Fruit fly (Drosophila melanogaster) whole organism, embryonic: Measurements from ENCODE around the gene rempA.
A peak's percentile ranks its signal among the peaks of the same experiment; 100 is the strongest.

ENCODE experiments used
- Antp ChIP-seq: fragments of 200-800 bp; sonication (Bioruptor generic); optimal IDR thresholded peaks from 3 replicates; lab custom pipeline; 2016; ENCODE audit warnings: missing biosample characterization, missing genetic modification characterization
- Asciz ChIP-seq: fragments of 200-800 bp; sonication (Bioruptor generic); optimal IDR thresholded peaks from 2 replicates; lab custom pipeline; 2017; ENCODE audit warnings: missing biosample characterization, mild to moderate bottlenecking, missing genetic modification characterization, missing genetic modification reagents
- B-H2 ChIP-seq: fragments of 200-800 bp; sonication (Bioruptor generic); optimal IDR thresholded peaks from 2 replicates; lab custom pipeline; 2018; ENCODE audit warnings: missing biosample characterization, mild to moderate bottlenecking, missing genetic modification characterization
- CG13296 ChIP-seq: fragments of 200-800 bp; sonication (Bioruptor generic); optimal IDR thresholded peaks from 3 replicates; lab custom pipeline; 2018; ENCODE audit warnings: missing biosample characterization, mild to moderate bottlenecking, missing genetic modification characterization
- CG14441 ChIP-seq: fragments of 200-800 bp; sonication (Bioruptor generic); IDR thresholded peaks from 2 replicates; pipeline ENCODE4 v1.3.6; 2022; ENCODE audit warnings: missing biosample characterization, missing genetic modification characterization
- CG16779 ChIP-seq: fragments of 200-800 bp; sonication (Bioruptor generic); IDR thresholded peaks from 2 replicates; pipeline ENCODE4 v1.3.6; 2022; ENCODE audit warnings: missing biosample characterization, missing genetic modification characterization
- CG17186 ChIP-seq: fragments of 200-800 bp; sonication (Bioruptor generic); optimal IDR thresholded peaks from 3 replicates; lab custom pipeline; 2017; ENCODE audit warnings: missing biosample characterization, missing genetic modification reagents, missing genetic modification characterization
- CG1832 ChIP-seq: fragments of 200-800 bp; sonication (Bioruptor generic); optimal IDR thresholded peaks from 2 replicates; lab custom pipeline; 2017; ENCODE audit warnings: missing biosample characterization, mild to moderate bottlenecking, missing genetic modification characterization, inconsistent platforms
- CG2120 ChIP-seq: fragments of 200-800 bp; sonication (Bioruptor generic); optimal IDR thresholded peaks from 3 replicates; lab custom pipeline; 2016; ENCODE audit warnings: missing biosample characterization, missing genetic modification characterization
- CG2202 ChIP-seq: fragments of 200-800 bp; sonication (Bioruptor generic); optimal IDR thresholded peaks from 2 replicates; lab custom pipeline; 2018; ENCODE audit warnings: missing biosample characterization, mild to moderate bottlenecking, missing genetic modification characterization
- CG2712 ChIP-seq: fragments of 200-800 bp; optimal IDR thresholded peaks from 3 replicates; lab custom pipeline; 2019; ENCODE audit warnings: missing biosample characterization, mild to moderate bottlenecking, missing genetic modification characterization, moderate library complexity
- CG30403 ChIP-seq: fragments of 200-800 bp; sonication (Bioruptor generic); optimal IDR thresholded peaks from 3 replicates; lab custom pipeline; 2016; ENCODE audit warnings: missing biosample characterization, missing genetic modification characterization
- CG4424 ChIP-seq: fragments of 200-800 bp; sonication (Bioruptor generic); optimal IDR thresholded peaks from 3 replicates; lab custom pipeline; 2016; ENCODE audit warnings: missing biosample characterization, missing genetic modification characterization
- CG5245 ChIP-seq: fragments of 200-800 bp; sonication (Bioruptor generic); optimal IDR thresholded peaks from 3 replicates; lab custom pipeline; 2016; ENCODE audit warnings: missing biosample characterization, missing genetic modification characterization
- CG7271 ChIP-seq: fragments of 200-800 bp; sonication (Bioruptor generic); optimal IDR thresholded peaks from 2 replicates; lab custom pipeline; 2018; ENCODE audit warnings: missing biosample characterization, mild to moderate bottlenecking, missing genetic modification characterization, moderate library complexity
- Camta ChIP-seq: fragments of 200-800 bp; sonication (Bioruptor generic); optimal IDR thresholded peaks from 2 replicates; lab custom pipeline; 2016; ENCODE audit warnings: missing biosample characterization, missing genetic modification characterization
- CkIIα-i1 ChIP-seq: fragments of 200-800 bp; sonication (Bioruptor generic); IDR thresholded peaks from 2 replicates; pipeline ENCODE4 v1.3.6; 2022; ENCODE audit warnings: missing biosample characterization, missing genetic modification characterization
- CoRest ChIP-seq: fragments of 200-800 bp; sonication (Bioruptor generic); optimal IDR thresholded peaks from 3 replicates; lab custom pipeline; 2018; ENCODE audit warnings: missing biosample characterization, mild to moderate bottlenecking, missing genetic modification characterization, moderate library complexity
- D19A ChIP-seq: fragments of 200-800 bp; optimal IDR thresholded peaks from 3 replicates; lab custom pipeline; 2019; ENCODE audit warnings: missing biosample characterization, mild to moderate bottlenecking, missing genetic modification characterization, moderate library complexity
- D19B ChIP-seq: fragments of 200-800 bp; sonication (Bioruptor generic); optimal IDR thresholded peaks from 2 replicates; lab custom pipeline; 2017; ENCODE audit warnings: missing biosample characterization, mild to moderate bottlenecking, missing genetic modification characterization
- Dip2 ChIP-seq: fragments of 200-800 bp; sonication (Bioruptor generic); IDR thresholded peaks from 2 replicates; pipeline ENCODE4 v1.3.6; 2022; ENCODE audit warnings: missing biosample characterization, missing genetic modification characterization
- Dip3 ChIP-seq: fragments of 200-800 bp; sonication (Bioruptor generic); optimal IDR thresholded peaks from 3 replicates; lab custom pipeline; 2016; ENCODE audit warnings: missing biosample characterization, missing genetic modification characterization
- Ets97D ChIP-seq: fragments of 200-800 bp; sonication (Bioruptor generic); optimal IDR thresholded peaks from 3 replicates; lab custom pipeline; 2016; ENCODE audit warnings: missing biosample characterization, missing genetic modification characterization
- Kr ChIP-seq: fragments of 200-800 bp; sonication (Bioruptor generic); optimal IDR thresholded peaks from 2 replicates; lab custom pipeline; 2017; ENCODE audit warnings: missing biosample characterization, mild to moderate bottlenecking, missing genetic modification characterization
- Lim3 ChIP-seq: fragments of 200-800 bp; sonication (Bioruptor generic); IDR thresholded peaks from 2 replicates; pipeline ENCODE4 v1.3.6; 2022; ENCODE audit warnings: missing biosample characterization, missing genetic modification characterization
- Mrtf ChIP-seq: fragments of 200-800 bp; sonication (Bioruptor generic); IDR thresholded peaks from 3 replicates; pipeline ENCODE4 v1.3.6; 2022; ENCODE audit warnings: missing biosample characterization, missing genetic modification characterization
- NC2β ChIP-seq: fragments of 200-800 bp; sonication (Bioruptor generic); optimal IDR thresholded peaks from 2 replicates; lab custom pipeline; 2016; ENCODE audit warnings: missing biosample characterization, missing genetic modification characterization
- Nf-YB ChIP-seq: fragments of 200-800 bp; sonication (Bioruptor generic); optimal IDR thresholded peaks from 3 replicates; lab custom pipeline; 2019; ENCODE audit warnings: missing biosample characterization, mild to moderate bottlenecking, missing genetic modification characterization, moderate library complexity
- Sry-β ChIP-seq: fragments of 200-800 bp; sonication (Bioruptor generic); optimal IDR thresholded peaks from 2 replicates; lab custom pipeline; 2018; ENCODE audit warnings: missing biosample characterization, mild to moderate bottlenecking, missing genetic modification characterization, moderate library complexity
- Sry-δ ChIP-seq: fragments of 200-800 bp; sonication (Bioruptor generic); optimal IDR thresholded peaks from 2 replicates; lab custom pipeline; 2016; ENCODE audit warnings: missing biosample characterization, missing genetic modification characterization
- Stat92E ChIP-seq, 3 experiments: fragments of >200 bp in 2 of 3; fragments of 200-800 bp in 1 of 3; sonication (Bioruptor generic) in 1 of 3; optimal IDR thresholded peaks; 2 replicates each; lab custom pipeline; 2017 to 2019; ENCODE audit warnings: missing biosample characterization in 3 of 3, missing genetic modification characterization in 3 of 3, mild to moderate bottlenecking in 1 of 3, moderate library complexity in 1 of 3
- Vsx1 ChIP-seq: fragments of 200-800 bp; sonication (Bioruptor generic); optimal IDR thresholded peaks from 2 replicates; lab custom pipeline; 2017; ENCODE audit warnings: missing biosample characterization, mild to moderate bottlenecking, missing genetic modification characterization, missing genetic modification reagents
- ac ChIP-seq: fragments of 200-800 bp; sonication (Bioruptor generic); optimal IDR thresholded peaks from 3 replicates; lab custom pipeline; 2017; ENCODE audit warnings: missing biosample characterization, mild to moderate bottlenecking, missing genetic modification characterization
- chm ChIP-seq: fragments of 200-800 bp; sonication (Bioruptor generic); IDR thresholded peaks from 2 replicates; pipeline ENCODE4 v1.3.6; 2022; ENCODE audit warnings: missing biosample characterization, missing genetic modification characterization
- dpn ChIP-seq, 2 experiments: fragments of 200-800 bp; sonication (Bioruptor generic); optimal IDR thresholded peaks; 3 replicates each; lab custom pipeline; 2016; ENCODE audit warnings: missing biosample characterization in 2 of 2, missing genetic modification characterization in 2 of 2
- eve ChIP-seq, 2 experiments: fragments of >200 bp; optimal IDR thresholded peaks; 2 replicates each; lab custom pipeline; 2017; ENCODE audit warnings: missing biosample characterization in 2 of 2, missing genetic modification characterization in 2 of 2
- ewg ChIP-seq: fragments of 200-800 bp; sonication (Bioruptor generic); optimal IDR thresholded peaks from 3 replicates; lab custom pipeline; 2017; ENCODE audit warnings: mild to moderate bottlenecking, missing biosample characterization, missing genetic modification reagents, missing genetic modification characterization
- fd64A ChIP-seq: fragments of 200-800 bp; sonication (Bioruptor generic); optimal IDR thresholded peaks from 3 replicates; lab custom pipeline; 2018; ENCODE audit warnings: missing biosample characterization, mild to moderate bottlenecking, missing genetic modification characterization
- grau ChIP-seq: fragments of 200-800 bp; optimal IDR thresholded peaks from 3 replicates; lab custom pipeline; 2019; ENCODE audit warnings: missing biosample characterization, mild to moderate bottlenecking, missing genetic modification characterization, moderate library complexity
- gro ChIP-seq: fragments of 200-800 bp; sonication (Bioruptor generic); optimal IDR thresholded peaks from 2 replicates; lab custom pipeline; 2016; ENCODE audit warnings: missing biosample characterization, missing genetic modification characterization
- jumu ChIP-seq: fragments of 200-800 bp; sonication (Bioruptor generic); optimal IDR thresholded peaks from 3 replicates; lab custom pipeline; 2016; ENCODE audit warnings: missing biosample characterization, missing genetic modification characterization
- klu ChIP-seq: fragments of 200-800 bp; sonication (Bioruptor generic); IDR thresholded peaks from 2 replicates; pipeline ENCODE4 v1.3.6; 2022; ENCODE audit warnings: missing biosample characterization, missing genetic modification characterization
- nmo ChIP-seq: fragments of 200-800 bp; sonication (Bioruptor generic); optimal IDR thresholded peaks from 2 replicates; lab custom pipeline; 2018; ENCODE audit warnings: missing biosample characterization, mild to moderate bottlenecking, missing genetic modification characterization, moderate library complexity
- pan ChIP-seq, 4 experiments: fragments of >200 bp in 3 of 4; fragments of 200-800 bp in 1 of 4; sonication (Bioruptor generic) in 1 of 4; optimal IDR thresholded peaks in 3 of 4; IDR thresholded peaks in 1 of 4; 2 replicates each; pipeline versions ENCODE4 v1.3.6 to Lab custom; 2017 to 2022; ENCODE audit warnings: missing biosample characterization in 2 of 4, missing genetic modification characterization in 2 of 4, mixed read lengths in 1 of 4
- ranshi ChIP-seq: fragments of 200-800 bp; sonication (Bioruptor generic); IDR thresholded peaks from 2 replicates; pipeline ENCODE4 v1.3.6; 2022; ENCODE audit warnings: missing biosample characterization, missing genetic modification characterization
- run ChIP-seq: fragments of 200-800 bp; sonication (Bioruptor generic); optimal IDR thresholded peaks from 3 replicates; lab custom pipeline; 2018; ENCODE audit warnings: missing biosample characterization, mild to moderate bottlenecking, missing genetic modification characterization
- seq ChIP-seq: fragments of 200-800 bp; sonication (Bioruptor generic); IDR thresholded peaks from 2 replicates; pipeline ENCODE4 v1.3.6; 2022; ENCODE audit warnings: missing biosample characterization, missing genetic modification characterization
- stc ChIP-seq: fragments of 200-800 bp; sonication (Bioruptor generic); IDR thresholded peaks from 2 replicates; pipeline ENCODE4 v1.3.6; 2022; ENCODE audit warnings: missing biosample characterization, missing genetic modification characterization
- toy ChIP-seq: fragments of 200-800 bp; sonication (Bioruptor generic); IDR thresholded peaks from 2 replicates; pipeline ENCODE4 v1.3.6; 2022; ENCODE audit warnings: missing biosample characterization, missing genetic modification characterization
- unc-4 ChIP-seq: fragments of 200-800 bp; sonication (Bioruptor generic); IDR thresholded peaks from 2 replicates; pipeline ENCODE4 v1.3.6; 2022; ENCODE audit warnings: missing biosample characterization, missing genetic modification characterization; ENCODE audit not compliant: partially characterized antibody
- wek ChIP-seq: fragments of 200-800 bp; sonication (Bioruptor generic); optimal IDR thresholded peaks from 3 replicates; lab custom pipeline; 2018; ENCODE audit warnings: missing biosample characterization, mild to moderate bottlenecking, missing genetic modification characterization, moderate library complexity

The rempA gene

dm6 chr2L:522752-523151 is 37.4 kb downstream of the rempA start (continued):
- peak; percentile 71 for TF ChIP-seq CG2712 (tag; lab: Kevin White, UChicago)
- no peak for TF ChIP-seq pan (optimal IDR thresholded peaks at IDR 0.05; lab: Kevin White, UChicago)
- TF ChIP-seq pan (GFP tag; optimal IDR thresholded peaks at IDR 0.05 in 1 of 2, IDR thresholded peaks at IDR 0.05 in 1 of 2), result peak in 1 of 2 experiments; percentile 72
- TF ChIP-seq toy (GFP tag; lab: Robert Waterston, UW), result no peak
- TF ChIP-seq Ets97D (GFP tag; lab: Kevin White, UChicago), result no peak
- TF ChIP-seq grau (tag; lab: Kevin White, UChicago), result peak; percentile 29
- TF ChIP-seq Sry-β (GFP tag; lab: Kevin White, UChicago), result no peak
- no peak for TF ChIP-seq CG2120
- no peak for TF ChIP-seq unc-4
- TF ChIP-seq CG1832 (GFP tag; lab: Kevin White, UChicago), result no peak
- TF ChIP-seq ranshi (GFP tag; lab: Robert Waterston, UW), result peak; percentile 44; the same call in 1 of the 2 replicates
- no peak for TF ChIP-seq klu (GFP tag; lab: Robert Waterston, UW)
- no peak for TF ChIP-seq B-H2 (GFP tag; lab: Kevin White, UChicago)
- TF ChIP-seq Vsx1 (GFP tag; lab: Kevin White, UChicago), result peak; percentile 33
- peak in 1 of 2 experiments; percentile 32 for TF ChIP-seq dpn (GFP tag; optimal IDR thresholded peaks at IDR 0.05; lab: Kevin White, UChicago)
- TF ChIP-seq run, result no peak
- TF ChIP-seq D19A, result peak; percentile 28
- TF ChIP-seq stc, result 0 out of 2 replicates have a peak, but pooled peaks have one; percentile 37
- peak; percentile 20 for TF ChIP-seq Antp (GFP tag; lab: Kevin White, UChicago)
- no peak for TF ChIP-seq Sry-δ
- TF ChIP-seq wek (GFP tag; lab: Kevin White, UChicago), result no peak
- no peak for TF ChIP-seq CG7271 (tag; lab: Kevin White, UChicago)
- TF ChIP-seq ewg, result no peak
- TF ChIP-seq CoRest (tag; lab: Kevin White, UChicago), result peak; percentile 53
- TF ChIP-seq CG30403, result peak; percentile 58
- peak; percentile 54; the same call in 1 of the 2 replicates for TF ChIP-seq CG14441
- TF ChIP-seq eve (GFP tag; optimal IDR thresholded peaks at IDR 0.05; lab: Kevin White, UChicago), result no peak
- TF ChIP-seq Asciz (GFP tag; lab: Kevin White, UChicago), result peak; percentile 64
- TF ChIP-seq D19B, result no peak
- no peak for TF ChIP-seq Lim3 (GFP tag; lab: Robert Waterston, UW)
- TF ChIP-seq Dip2 (GFP tag; lab: Robert Waterston, UW), result no peak
- TF ChIP-seq CG16779 (GFP tag; lab: Robert Waterston, UW), result no peak
- TF ChIP-seq NC2β, result peak; percentile 31
- no peak for TF ChIP-seq CG13296 (GFP tag; lab: Kevin White, UChicago)
- peak; percentile 20 for TF ChIP-seq Camta
- no peak for TF ChIP-seq CkIIα-i1 (GFP tag; lab: Robert Waterston, UW)
- TF ChIP-seq Kr (GFP tag; lab: Kevin White, UChicago), result no peak
- no peak for TF ChIP-seq Stat92E (GFP tag; optimal IDR thresholded peaks at IDR 0.05; lab: Kevin White, UChicago)
- no peak for TF ChIP-seq gro (GFP tag; lab: Kevin White, UChicago)
- TF ChIP-seq chm, result peak; percentile 72
- no peak for TF ChIP-seq jumu (GFP tag; lab: Kevin White, UChicago)
- no peak for TF ChIP-seq CG17186 (GFP tag; lab: Kevin White, UChicago)
- peak; percentile 40 for TF ChIP-seq CG5245 (GFP tag; lab: Kevin White, UChicago)
- peak; percentile 74 for TF ChIP-seq nmo (GFP tag; lab: Kevin White, UChicago)
- TF ChIP-seq CG2202 (tag; lab: Kevin White, UChicago), result peak; percentile 18
- peak; percentile 40; the same call in 1 of the 3 replicates for TF ChIP-seq Mrtf
- TF ChIP-seq ac, result no peak
- TF ChIP-seq Nf-YB (GFP tag; lab: Kevin White, UChicago), result no peak
- TF ChIP-seq CG4424 (GFP tag; lab: Kevin White, UChicago), result peak; percentile 70
- no peak for TF ChIP-seq fd64A
- 0 out of 2 replicates have a peak, but pooled peaks have one; percentile 29 for TF ChIP-seq seq (GFP tag; lab: Robert Waterston, UW)
- no peak for TF ChIP-seq Dip3 (GFP tag; lab: Kevin White, UChicago)
